Worm (Caenorhabditis elegans): ENCODE measurements around the gene T11G6.3.

DNA sequence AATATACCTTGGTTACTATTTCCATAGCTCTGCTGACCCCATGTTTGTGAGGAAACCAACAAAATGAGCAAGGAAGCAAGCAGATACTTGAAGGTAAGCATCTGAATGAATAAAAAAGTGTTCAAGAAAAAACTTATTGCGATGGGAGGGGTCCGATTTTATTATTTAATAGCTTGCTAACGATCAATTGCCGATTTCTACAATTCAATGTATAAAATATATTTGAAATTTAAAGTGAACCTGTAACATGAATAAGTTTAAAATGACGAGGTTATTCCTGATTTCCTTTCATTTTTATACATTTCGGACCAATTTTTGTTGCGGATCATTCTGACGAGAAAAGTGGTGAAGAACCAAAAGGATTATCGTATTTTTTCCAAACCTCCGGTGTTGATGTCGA lies 41.5 kb upstream of the T11G6.3 start, which contains the start of gene srlf-13:
- no peak for TF ChIP-seq rnt-1 (tag; optimal IDR thresholded peaks at IDR 0.05)
- no peak for TF ChIP-seq unc-3 (GFP tag; conservative IDR thresholded peaks at IDR 0.05)
- TF ChIP-seq unc-3 (tag; optimal IDR thresholded peaks at IDR 0.05), result no peak
- TF ChIP-seq elt-2 (tag; optimal IDR thresholded peaks at IDR 0.05), result no peak

All from whole organism, late embryonic.